Comparison of ENCODE assay signal across 1 fruit fly cellular context in genomic region chr3L:4102496-4103257, dm6.
TF ChIP-seq lines count a peak whose summit lies in the region.

Gene CG14995, minus strand, starts transcription at chr3L:4103256.

TF ChIP-seq in whole organism, embryonic, 481 proteins besides CTCF, POLR2A, EP300 and RAD21 (continued from another document):
- no peak for TF ChIP-seq maf-S (GFP tag; optimal IDR thresholded peaks at IDR 0.05; lab: Kevin White, UChicago)
- TF ChIP-seq corto (GFP tag; optimal IDR thresholded peaks at IDR 0.05; lab: Kevin White, UChicago), result no peak
- no peak for TF ChIP-seq CG32772 (GFP tag; IDR thresholded peaks at IDR 0.05; lab: Robert Waterston, UW)
- TF ChIP-seq az2 (GFP tag; optimal IDR thresholded peaks at IDR 0.05; lab: Kevin White, UChicago), result no peak
- no peak for TF ChIP-seq CG15073 (GFP tag; optimal IDR thresholded peaks at IDR 0.05; lab: Kevin White, UChicago)
- no peak for TF ChIP-seq disco-r (GFP tag; optimal IDR thresholded peaks at IDR 0.05; lab: Kevin White, UChicago)
- no peak for TF ChIP-seq btn (GFP tag; optimal IDR thresholded peaks at IDR 0.05; lab: Kevin White, UChicago)
- no peak for TF ChIP-seq CG9215 (GFP tag; IDR thresholded peaks at IDR 0.05; lab: Robert Waterston, UW)
- TF ChIP-seq CG17912 (GFP tag; optimal IDR thresholded peaks at IDR 0.05; lab: Kevin White, UChicago), result no peak
- peak; percentile 97 for TF ChIP-seq nerfin-1 (tag; optimal IDR thresholded peaks at IDR 0.05; lab: Kevin White, UChicago)
- TF ChIP-seq CG4282 (GFP tag; optimal IDR thresholded peaks at IDR 0.05; lab: Kevin White, UChicago), result no peak
- no peak for TF ChIP-seq Mes4 (GFP tag; optimal IDR thresholded peaks at IDR 0.05; lab: Kevin White, UChicago)
- TF ChIP-seq CG9817 (tag; optimal IDR thresholded peaks at IDR 0.05; lab: Kevin White, UChicago), result no peak
- TF ChIP-seq B-H2 (GFP tag; optimal IDR thresholded peaks at IDR 0.05; lab: Kevin White, UChicago), result no peak
- no peak for TF ChIP-seq ken (GFP tag; IDR thresholded peaks at IDR 0.05; lab: Robert Waterston, UW)
- TF ChIP-seq ERR (GFP tag; optimal IDR thresholded peaks at IDR 0.05; lab: Kevin White, UChicago), result no peak
